Worm (Caenorhabditis elegans): ENCODE data around the gene nrx-1.
A peak's percentile ranks its signal among the peaks of the same experiment; 100 is the strongest.

The nrx-1 gene

ce11 chrV:10856901-10857637 is 32.3 kb downstream of the nrx-1 start (continued):
- TF ChIP-seq ama-1 (optimal IDR thresholded peaks at IDR 0.05) (no peak), Y5F2A.4 (GFP tag; optimal IDR thresholded peaks at IDR 0.05) (no peak), mep-1 (tag; optimal IDR thresholded peaks at IDR 0.05) (peak; percentile 17), zfp-3 (GFP tag; conservative IDR thresholded peaks at IDR 0.05) (no peak), nhr-11 (tag; optimal IDR thresholded peaks at IDR 0.05) (peak; percentile 72), nhr-25 (tag; optimal IDR thresholded peaks at IDR 0.05; ENCODE audit: borderline replicate concordance, insufficient read depth) (no peak), lin-29 (GFP tag; IDR thresholded peaks at IDR 0.05) (no peak), spr-3 (GFP tag; optimal IDR thresholded peaks at IDR 0.05) (no peak), nhr-102 (tag; optimal IDR thresholded peaks at IDR 0.05) (no peak), snpc-4 (tag; optimal IDR thresholded peaks at IDR 0.05) (no peak), D1046.2 (GFP tag; IDR thresholded peaks at IDR 0.05) (no peak), F10B5.3 (tag; optimal IDR thresholded peaks at IDR 0.05) (no peak), T26A8.4 (GFP tag; IDR thresholded peaks at IDR 0.05) (no peak), mdl-1 (tag; optimal IDR thresholded peaks at IDR 0.05) (no peak), nhr-10 (tag; optimal IDR thresholded peaks at IDR 0.05) (no peak), lin-13 (GFP tag; optimal IDR thresholded peaks at IDR 0.05) (no peak), F26F4.8 (GFP tag; conservative IDR thresholded peaks at IDR 0.05) (no peak), ceh-20 (GFP tag; IDR thresholded peaks at IDR 0.05) (no peak), jun-1 (tag; optimal IDR thresholded peaks at IDR 0.05) (no peak), R02D3.7 (tag; optimal IDR thresholded peaks at IDR 0.05) (no peak), lin-15B (tag; optimal IDR thresholded peaks at IDR 0.05) (no peak), hmg-1.1 (GFP tag; IDR thresholded peaks at IDR 0.05) (peak; percentile 41; the same call in 1 of the 2 replicates), cey-2 (tag; optimal IDR thresholded peaks at IDR 0.05; ENCODE audit: borderline replicate concordance, insufficient read depth) (no peak), dmd-6 (GFP tag; IDR thresholded peaks at IDR 0.05) (peak; percentile 70), unc-39 (tag; optimal IDR thresholded peaks at IDR 0.05) (no peak), ceh-28 (tag; optimal IDR thresholded peaks at IDR 0.05) (no peak), nhr-41 (GFP tag; IDR thresholded peaks at IDR 0.05) (no peak), mes-2 (tag; optimal IDR thresholded peaks at IDR 0.05; ENCODE audit: poor library complexity, severe bottlenecking) (no peak), ceh-44 (GFP tag; IDR thresholded peaks at IDR 0.05) (no peak), F49E8.2 (tag; optimal IDR thresholded peaks at IDR 0.05; ENCODE audit: borderline replicate concordance) (no peak), arid-1 (GFP tag; conservative IDR thresholded peaks at IDR 0.05) (no peak), madf-9 (GFP tag; conservative IDR thresholded peaks at IDR 0.05) (no peak), egl-27 (tag; optimal IDR thresholded peaks at IDR 0.05) (no peak), Y105C5A.15 (GFP tag; IDR thresholded peaks at IDR 0.05) (no peak)

DNA sequence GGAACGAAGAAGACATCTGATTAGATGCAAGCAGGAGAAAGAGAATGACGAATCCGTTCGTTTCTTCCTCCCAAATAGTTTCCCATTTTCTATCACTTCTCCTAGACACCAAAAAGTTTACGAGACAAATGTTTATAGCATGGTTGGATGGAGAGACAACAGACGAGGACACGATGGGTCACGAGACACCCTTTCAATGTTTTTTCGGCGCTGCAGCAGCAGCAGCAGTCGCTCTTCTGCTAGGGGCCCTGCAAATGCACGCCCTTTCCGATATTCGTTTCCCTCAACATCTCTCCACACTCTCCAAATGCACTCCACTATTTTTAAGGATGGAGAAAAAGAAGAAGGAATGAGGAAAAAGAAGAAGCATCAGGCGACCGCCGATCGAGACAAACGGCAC is 33.5 kb downstream of the nrx-1 start:
- TF ChIP-seq set-16 (GFP tag; IDR thresholded peaks at IDR 0.05) = peak; percentile 74
- TF ChIP-seq lin-1 (GFP tag; IDR thresholded peaks at IDR 0.05) = no peak
- no peak for TF ChIP-seq F10B5.3 (tag; optimal IDR thresholded peaks at IDR 0.05)
- TF ChIP-seq lin-13 (GFP tag; optimal IDR thresholded peaks at IDR 0.05) = no peak
- TF ChIP-seq dve-1 (tag; optimal IDR thresholded peaks at IDR 0.05; ENCODE audit: insufficient read depth) = peak; percentile 34
- no peak for TF ChIP-seq zfp-2 (tag; optimal IDR thresholded peaks at IDR 0.05)
- peak; percentile 98 for TF ChIP-seq gei-8 (GFP tag; optimal IDR thresholded peaks at IDR 0.05)
- no peak for TF ChIP-seq unc-39 (tag; optimal IDR thresholded peaks at IDR 0.05)
- no peak for TF ChIP-seq F26F4.8 (GFP tag; conservative IDR thresholded peaks at IDR 0.05)
- peak; percentile 74 for TF ChIP-seq nhr-11 (tag; optimal IDR thresholded peaks at IDR 0.05)
- no peak for TF ChIP-seq F49E8.2 (tag; optimal IDR thresholded peaks at IDR 0.05; ENCODE audit: borderline replicate concordance)
- 0 out of 2 replicates have a peak, but pooled peaks have one; percentile 12 for TF ChIP-seq lin-29 (GFP tag; IDR thresholded peaks at IDR 0.05)
- TF ChIP-seq nhr-102 (tag; optimal IDR thresholded peaks at IDR 0.05) = no peak
- 0 out of 2 replicates have a peak, but pooled peaks have one; percentile 13 for TF ChIP-seq dmd-9 (GFP tag; IDR thresholded peaks at IDR 0.05)
- peak; percentile 53 to 82 for TF ChIP-seq mdl-1 (tag; optimal IDR thresholded peaks at IDR 0.05)
- TF ChIP-seq pqm-1 (tag; optimal IDR thresholded peaks at IDR 0.05) = no peak
- peak; percentile 87 for TF ChIP-seq ceh-20 (GFP tag; IDR thresholded peaks at IDR 0.05)
- TF ChIP-seq snpc-4 (tag; optimal IDR thresholded peaks at IDR 0.05) = no peak
- peak; percentile 98 for TF ChIP-seq saeg-2 (GFP tag; IDR thresholded peaks at IDR 0.05)
- peak; percentile 92 for TF ChIP-seq hlh-11 (tag; optimal IDR thresholded peaks at IDR 0.05)
- TF ChIP-seq ces-1 (GFP tag; optimal IDR thresholded peaks at IDR 0.05) = no peak
- TF ChIP-seq lin-39 (tag; optimal IDR thresholded peaks at IDR 0.05) = no peak
- TF ChIP-seq dmd-8 (GFP tag; IDR thresholded peaks at IDR 0.05) = no peak
- no peak for TF ChIP-seq nhr-25 (tag; optimal IDR thresholded peaks at IDR 0.05; ENCODE audit: borderline replicate concordance, insufficient read depth)
- peak; percentile 34 for TF ChIP-seq ceh-32 (tag; optimal IDR thresholded peaks at IDR 0.05; ENCODE audit: poor library complexity)

All from whole organism, L4 larva.